Fruit fly (Drosophila melanogaster): ENCODE data around the gene CG6785.

CG6785 gene

DNA sequence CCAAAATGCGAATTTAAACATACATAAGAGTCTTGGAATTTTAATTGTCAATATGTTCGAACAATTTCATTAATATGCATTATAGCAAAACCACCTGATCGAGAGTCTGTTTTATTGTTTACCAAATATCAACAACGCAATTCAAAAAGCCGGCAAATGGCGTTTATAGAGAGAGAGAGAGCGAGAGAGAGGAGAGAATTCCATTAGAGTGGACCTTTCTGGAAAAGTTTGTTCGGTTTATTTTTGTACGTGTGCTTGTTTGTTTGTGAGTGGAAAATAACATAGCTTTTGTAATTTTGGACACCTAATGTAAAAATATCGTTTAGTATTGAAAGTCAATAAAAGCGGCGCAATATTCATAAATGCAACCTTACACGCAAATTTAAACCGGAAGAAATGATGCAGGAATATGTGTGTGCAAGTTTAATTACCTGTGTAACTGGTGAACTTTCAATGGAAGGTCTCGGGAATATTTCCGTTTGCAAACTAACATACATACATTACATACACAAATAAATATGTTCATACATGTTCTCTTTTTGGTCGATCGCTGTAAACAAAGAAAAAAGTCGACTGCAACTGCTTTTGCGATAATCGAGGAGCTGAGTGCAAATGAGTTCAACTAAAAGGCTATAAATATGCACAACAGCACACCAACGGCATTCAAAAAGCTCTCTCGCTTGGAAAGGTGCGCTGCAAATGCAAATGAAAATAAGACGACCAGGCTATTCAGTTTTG is at the start of gene CG6785:
Gene CG6785 (minus strand): TSS at position 588 of the 738 bp plus-strand sequence.
- TF ChIP-seq Myc (optimal IDR thresholded peaks at IDR 0.05) (no peak), h (optimal IDR thresholded peaks at IDR 0.05) (no peak), psq (optimal IDR thresholded peaks at IDR 0.05) (no peak)

DNA sequence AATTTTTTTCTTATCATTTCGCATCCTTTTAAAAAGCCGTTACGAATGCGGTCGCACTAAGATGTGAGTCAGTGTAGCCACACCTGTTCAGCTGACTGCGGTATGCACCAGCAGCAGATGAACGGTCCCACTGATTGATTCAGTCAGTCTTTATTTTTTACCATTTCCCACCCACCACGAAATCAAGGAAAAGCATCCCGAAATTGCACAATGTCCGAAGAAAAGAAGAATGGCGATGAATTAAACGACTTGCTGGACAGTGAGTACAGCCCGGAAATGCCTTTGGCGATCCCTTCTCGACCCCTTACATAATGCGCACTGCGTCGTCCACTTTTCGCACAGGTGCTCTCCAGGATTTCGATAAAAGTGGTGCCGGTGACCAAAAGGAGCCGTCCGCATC is 48.7 kb upstream of the CG6785 start:
- TF ChIP-seq Myc (optimal IDR thresholded peaks at IDR 0.05) = no peak

DNA sequence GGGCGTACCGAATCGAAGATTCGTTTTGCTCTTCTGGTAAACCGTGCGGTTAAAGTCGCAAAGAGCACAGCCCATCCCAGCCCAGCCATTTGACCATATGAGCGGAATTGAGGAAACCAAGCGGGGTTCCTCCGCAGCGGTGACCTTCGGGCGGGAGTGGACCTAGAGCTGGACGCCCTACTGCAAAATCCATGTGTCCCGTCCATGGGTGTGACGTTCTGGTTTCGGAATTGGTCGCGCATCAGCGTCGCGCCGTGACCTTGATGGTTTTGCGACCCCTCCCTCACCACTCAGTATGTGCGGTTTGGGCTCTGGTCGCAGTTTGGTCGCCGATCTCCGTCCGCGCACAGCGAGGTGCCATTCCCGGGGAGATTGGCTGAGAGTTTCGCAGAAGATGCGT is 47.7 kb upstream of the CG6785 start:
- TF ChIP-seq insv (optimal IDR thresholded peaks at IDR 0.05) = no peak
- no peak for TF ChIP-seq h (optimal IDR thresholded peaks at IDR 0.05)
- TF ChIP-seq ttk (optimal IDR thresholded peaks at IDR 0.05) = no peak
- no peak for TF ChIP-seq psq (optimal IDR thresholded peaks at IDR 0.05)
- TF ChIP-seq Sin3A (optimal IDR thresholded peaks at IDR 0.05) = no peak
- no peak for TF ChIP-seq Myc (optimal IDR thresholded peaks at IDR 0.05)

dm6 chr2L:12092041-12092440 is 47.0 kb upstream of the CG6785 start:
- TF ChIP-seq psq (optimal IDR thresholded peaks at IDR 0.05) (no peak), Sin3A (optimal IDR thresholded peaks at IDR 0.05) (no peak), insv (optimal IDR thresholded peaks at IDR 0.05) (no peak), Myc (optimal IDR thresholded peaks at IDR 0.05) (no peak), ttk (optimal IDR thresholded peaks at IDR 0.05) (no peak), h (optimal IDR thresholded peaks at IDR 0.05) (no peak)

DNA sequence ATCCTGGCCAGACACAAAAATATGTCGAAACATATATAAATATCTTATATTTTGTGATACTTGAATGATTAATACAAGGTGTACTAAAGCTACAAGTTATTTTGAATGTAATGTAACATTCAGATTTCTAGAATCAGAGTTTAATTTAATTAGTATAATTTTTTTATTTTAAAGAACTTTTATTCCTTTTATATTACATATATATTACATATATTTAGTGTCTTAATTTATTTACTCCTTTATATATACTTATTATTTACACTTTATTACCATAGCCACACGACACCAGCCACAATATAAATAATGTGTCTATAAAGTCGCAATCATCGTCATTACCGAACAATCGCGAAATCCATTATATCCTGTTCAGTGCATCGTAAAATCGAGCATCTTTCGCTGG is 46.5 kb upstream of the CG6785 start, which contains the start of gene Pex19:
Gene Pex19 (plus strand): TSS at position 301 of the 400 bp plus-strand sequence.
- TF ChIP-seq Sin3A (optimal IDR thresholded peaks at IDR 0.05) (no peak), psq (optimal IDR thresholded peaks at IDR 0.05) (no peak), insv (optimal IDR thresholded peaks at IDR 0.05) (no peak), Myc (optimal IDR thresholded peaks at IDR 0.05) (no peak), h (optimal IDR thresholded peaks at IDR 0.05) (no peak), ttk (optimal IDR thresholded peaks at IDR 0.05) (no peak)

dm6 chr2L:12089145-12089544 is 44.1 kb upstream of the CG6785 start:
- TF ChIP-seq Myc (optimal IDR thresholded peaks at IDR 0.05) (no peak), ttk (optimal IDR thresholded peaks at IDR 0.05) (no peak), Sin3A (optimal IDR thresholded peaks at IDR 0.05) (no peak), insv (optimal IDR thresholded peaks at IDR 0.05) (no peak), h (optimal IDR thresholded peaks at IDR 0.05) (no peak), psq (optimal IDR thresholded peaks at IDR 0.05) (no peak)

dm6 chr2L:12087442-12087841 is 42.4 kb upstream of the CG6785 start:
- TF ChIP-seq ttk (optimal IDR thresholded peaks at IDR 0.05) = no peak
- no peak for TF ChIP-seq insv (optimal IDR thresholded peaks at IDR 0.05)
- no peak for TF ChIP-seq Sin3A (optimal IDR thresholded peaks at IDR 0.05)
- TF ChIP-seq h (optimal IDR thresholded peaks at IDR 0.05) = no peak
- TF ChIP-seq Myc (optimal IDR thresholded peaks at IDR 0.05) = no peak
- TF ChIP-seq psq (optimal IDR thresholded peaks at IDR 0.05) = no peak

DNA sequence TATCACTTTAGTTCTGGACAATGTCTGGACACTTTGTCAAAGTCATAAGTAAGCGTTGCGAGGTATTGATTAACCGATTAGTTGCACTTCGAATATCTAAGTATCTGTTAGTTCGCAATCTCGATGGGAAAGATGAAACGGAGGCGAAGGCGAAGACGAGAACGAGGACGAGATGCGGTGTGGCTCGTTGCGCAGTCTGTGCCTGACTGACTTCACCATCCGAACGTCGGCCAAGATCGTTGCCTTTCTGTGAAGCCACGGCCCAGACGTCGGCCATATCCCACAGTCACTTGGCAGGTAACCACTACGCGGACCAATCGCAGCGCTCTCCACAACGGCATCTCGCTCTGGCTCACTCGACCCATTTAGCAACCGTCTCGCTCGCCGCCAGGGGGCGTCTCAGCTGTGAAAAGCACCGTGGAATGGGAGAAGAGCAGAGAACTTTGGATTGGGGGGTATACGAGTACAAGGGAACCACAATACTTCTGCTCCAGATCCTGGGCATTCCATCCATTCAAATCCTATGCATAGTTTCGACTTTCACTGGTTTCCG is 40.7 kb upstream of the CG6785 start, which contains the start of gene prd:
Gene prd (minus strand): TSS at position 209 of the 553 bp plus-strand sequence.
- TF ChIP-seq h (optimal IDR thresholded peaks at IDR 0.05) = no peak
- no peak for TF ChIP-seq Sin3A (optimal IDR thresholded peaks at IDR 0.05)
- no peak for TF ChIP-seq psq (optimal IDR thresholded peaks at IDR 0.05)
- TF ChIP-seq ttk (optimal IDR thresholded peaks at IDR 0.05) = no peak
- TF ChIP-seq Myc (optimal IDR thresholded peaks at IDR 0.05) = no peak
- no peak for TF ChIP-seq insv (optimal IDR thresholded peaks at IDR 0.05)

DNA sequence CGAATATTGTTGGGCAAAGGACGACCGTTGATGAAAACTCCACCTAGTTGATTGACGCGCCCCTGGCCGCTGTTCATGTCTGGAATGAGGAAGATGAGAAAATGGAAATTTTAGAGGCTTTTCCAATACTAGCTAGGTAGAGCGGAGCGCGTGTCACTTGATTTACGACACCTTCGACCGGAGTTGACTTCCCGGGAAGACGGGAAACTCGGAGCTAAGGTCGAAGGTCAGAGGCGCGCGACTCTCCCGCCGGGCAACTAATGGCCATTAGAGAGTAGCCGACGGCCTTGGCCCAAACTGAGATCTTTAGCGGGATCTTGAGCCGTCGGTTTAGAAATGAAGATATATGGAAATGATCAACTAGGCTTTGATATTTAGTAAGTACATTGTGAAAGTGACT is 40.0 kb upstream of the CG6785 start:
- TF ChIP-seq psq (optimal IDR thresholded peaks at IDR 0.05) (no peak), Sin3A (optimal IDR thresholded peaks at IDR 0.05) (no peak), h (optimal IDR thresholded peaks at IDR 0.05) (no peak), ttk (optimal IDR thresholded peaks at IDR 0.05) (no peak), insv (optimal IDR thresholded peaks at IDR 0.05) (no peak), Myc (optimal IDR thresholded peaks at IDR 0.05) (no peak)

- TF ChIP-seq psq (optimal IDR thresholded peaks at IDR 0.05) (no peak), h (optimal IDR thresholded peaks at IDR 0.05) (no peak), ttk (optimal IDR thresholded peaks at IDR 0.05) (no peak), Myc (optimal IDR thresholded peaks at IDR 0.05) (no peak), insv (optimal IDR thresholded peaks at IDR 0.05) (no peak)
Observed at dm6 chr2L:12081118-12081665, 36.2 kb upstream of the CG6785 start.

- TF ChIP-seq h (optimal IDR thresholded peaks at IDR 0.05) (no peak), psq (optimal IDR thresholded peaks at IDR 0.05) (no peak), Myc (optimal IDR thresholded peaks at IDR 0.05) (no peak), Sin3A (optimal IDR thresholded peaks at IDR 0.05) (no peak), insv (optimal IDR thresholded peaks at IDR 0.05) (no peak), ttk (optimal IDR thresholded peaks at IDR 0.05) (no peak)
Observed at dm6 chr2L:12079827-12080381, 34.9 kb upstream of the CG6785 start.

- TF ChIP-seq insv (optimal IDR thresholded peaks at IDR 0.05) (no peak), psq (optimal IDR thresholded peaks at IDR 0.05) (no peak), h (optimal IDR thresholded peaks at IDR 0.05) (no peak), Myc (optimal IDR thresholded peaks at IDR 0.05) (no peak), Sin3A (optimal IDR thresholded peaks at IDR 0.05) (no peak), ttk (optimal IDR thresholded peaks at IDR 0.05) (no peak)
Observed at dm6 chr2L:12078695-12079094, 33.7 kb upstream of the CG6785 start.

Data from Kc167 (cell line).